Fruit fly (Drosophila melanogaster): ENCODE data around the gene CG17036.

Gene CG17036

dm6 chr2L:12720430-12721396 is 20.2 kb upstream of the CG17036 start:
- TF ChIP-seq CG9705 (GFP tag; optimal IDR thresholded peaks at IDR 0.05) (no peak), woc (GFP tag; optimal IDR thresholded peaks at IDR 0.05) (peak; percentile 16), brk (GFP tag; optimal IDR thresholded peaks at IDR 0.05) (peak; percentile 29), Abd-B (GFP tag; optimal IDR thresholded peaks at IDR 0.05) (no peak), Hr83 (GFP tag; optimal IDR thresholded peaks at IDR 0.05; ENCODE audit: poor library complexity, severe bottlenecking) (no peak), dsf (GFP tag; optimal IDR thresholded peaks at IDR 0.05; ENCODE audit: borderline replicate concordance) (no peak), psq (GFP tag; optimal IDR thresholded peaks at IDR 0.05) (no peak), OdsH (GFP tag; optimal IDR thresholded peaks at IDR 0.05) (peak; percentile 30), dmrt93B (GFP tag; optimal IDR thresholded peaks at IDR 0.05) (no peak), CrebA (GFP tag; optimal IDR thresholded peaks at IDR 0.05; ENCODE audit: borderline replicate concordance) (no peak), Mio (GFP tag; optimal IDR thresholded peaks at IDR 0.05) (no peak), Dfd (GFP tag; optimal IDR thresholded peaks at IDR 0.05) (no peak), fru (GFP tag; optimal IDR thresholded peaks at IDR 0.05) (peak; percentile 26), Hr78 (GFP tag; optimal IDR thresholded peaks at IDR 0.05) (no peak), jim (GFP tag; optimal IDR thresholded peaks at IDR 0.05) (no peak), foxo (GFP tag; optimal IDR thresholded peaks at IDR 0.05) (peak in 1 of 2 experiments; percentile 43), pan (optimal IDR thresholded peaks at IDR 0.05) (no peak), Myc (optimal IDR thresholded peaks at IDR 0.05) (no peak), Dif (GFP tag; optimal IDR thresholded peaks at IDR 0.05; ENCODE audit: partially characterized antibody) (no peak), h (GFP tag; optimal IDR thresholded peaks at IDR 0.05) (peak; percentile 66), Rel (GFP tag; optimal IDR thresholded peaks at IDR 0.05) (no peak), Rel (tag; optimal IDR thresholded peaks at IDR 0.05) (peak; percentile 22), Hnf4 (GFP tag; optimal IDR thresholded peaks at IDR 0.05) (no peak), sage (GFP tag; optimal IDR thresholded peaks at IDR 0.05) (peak; percentile 2), GATAd (GFP tag; optimal IDR thresholded peaks at IDR 0.05) (no peak), lola (GFP tag; optimal IDR thresholded peaks at IDR 0.05) (no peak), Sp1 (GFP tag; optimal IDR thresholded peaks at IDR 0.05) (no peak), rgr (GFP tag; optimal IDR thresholded peaks at IDR 0.05) (peak; percentile 10), N (GFP tag; optimal IDR thresholded peaks at IDR 0.05) (no peak), CG32264 (GFP tag; optimal IDR thresholded peaks at IDR 0.05) (peak; percentile 11), ey (GFP tag; optimal IDR thresholded peaks at IDR 0.05) (peak; percentile 37), HLH106 (tag; optimal IDR thresholded peaks at IDR 0.05) (peak; percentile 38), Jra (GFP tag; optimal IDR thresholded peaks at IDR 0.05) (no peak), usp (GFP tag; optimal IDR thresholded peaks at IDR 0.05) (no peak), tai (GFP tag; optimal IDR thresholded peaks at IDR 0.05) (peak; percentile 10)

dm6 chr2L:12719712-12720429 is 19.3 kb upstream of the CG17036 start:
- TF ChIP-seq CrebA (GFP tag; optimal IDR thresholded peaks at IDR 0.05; ENCODE audit: borderline replicate concordance) (no peak), h (GFP tag; optimal IDR thresholded peaks at IDR 0.05) (peak; percentile 57), OdsH (GFP tag; optimal IDR thresholded peaks at IDR 0.05) (no peak), ey (GFP tag; optimal IDR thresholded peaks at IDR 0.05) (no peak), N (GFP tag; optimal IDR thresholded peaks at IDR 0.05) (no peak), HLH106 (tag; optimal IDR thresholded peaks at IDR 0.05) (no peak), Rel (GFP tag; optimal IDR thresholded peaks at IDR 0.05) (no peak), Rel (tag; optimal IDR thresholded peaks at IDR 0.05) (peak; percentile 80), Hr78 (GFP tag; optimal IDR thresholded peaks at IDR 0.05) (no peak), Myc (optimal IDR thresholded peaks at IDR 0.05) (no peak), lola (GFP tag; optimal IDR thresholded peaks at IDR 0.05) (no peak), tai (GFP tag; optimal IDR thresholded peaks at IDR 0.05) (no peak), br (GFP tag; optimal IDR thresholded peaks at IDR 0.05) (peak; percentile 57), dl (GFP tag; optimal IDR thresholded peaks at IDR 0.05; ENCODE audit: insufficient read depth in 1 of 2, partially characterized antibody in 2 of 2) (no peak), jim (GFP tag; optimal IDR thresholded peaks at IDR 0.05) (no peak), dmrt93B (GFP tag; optimal IDR thresholded peaks at IDR 0.05) (no peak)
